Fruit fly (Drosophila melanogaster) ovary, adult (tissue): Measurements from ENCODE around the gene Acer.

Source experiments
- CG17801 ChIP-seq: fragments of 200-800 bp; optimal IDR thresholded peaks from 2 replicates; lab custom pipeline; 2019; ENCODE audit warnings: missing biosample characterization, mild to moderate bottlenecking, missing genetic modification characterization, moderate library complexity; ENCODE audit not compliant: partially characterized antibody

The Acer gene

dm6 chr2L:8543102-8543501 lies 21.4 kb downstream of the Acer start:
- TF ChIP-seq CG17801 (GFP tag; lab: Kevin White, UChicago), result no peak

DNA sequence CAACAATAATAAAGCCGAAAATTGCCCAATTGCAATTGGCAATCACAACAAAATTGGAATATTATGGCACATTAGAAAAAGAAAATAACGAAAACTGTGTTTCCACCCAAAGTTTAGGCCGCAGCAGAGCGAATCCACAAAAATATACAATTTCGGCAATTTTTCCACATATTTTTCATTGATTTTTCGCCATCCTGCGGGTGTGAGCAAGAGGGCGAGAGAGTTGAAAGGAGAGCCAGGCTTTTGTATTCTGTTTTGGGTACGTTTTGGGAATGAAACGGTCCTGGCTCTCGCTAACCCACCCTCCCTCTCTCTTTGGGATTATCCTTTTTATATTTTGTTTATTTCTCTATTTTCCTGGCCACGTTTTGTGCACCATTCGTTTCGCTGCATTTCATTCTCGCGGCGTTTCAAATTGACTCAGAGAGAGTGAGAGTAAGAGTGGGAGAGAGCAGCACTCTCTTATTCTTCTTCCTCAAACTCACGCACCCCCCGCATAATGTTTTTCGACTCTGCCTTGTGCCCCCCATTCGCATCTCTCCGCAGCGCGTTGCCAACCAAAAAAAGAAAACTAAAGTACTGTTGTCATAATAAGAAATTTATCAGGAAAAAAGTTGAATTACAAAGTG lies 22.1 kb downstream of the Acer start:
- no peak for TF ChIP-seq CG17801 (GFP tag; lab: Kevin White, UChicago)

DNA sequence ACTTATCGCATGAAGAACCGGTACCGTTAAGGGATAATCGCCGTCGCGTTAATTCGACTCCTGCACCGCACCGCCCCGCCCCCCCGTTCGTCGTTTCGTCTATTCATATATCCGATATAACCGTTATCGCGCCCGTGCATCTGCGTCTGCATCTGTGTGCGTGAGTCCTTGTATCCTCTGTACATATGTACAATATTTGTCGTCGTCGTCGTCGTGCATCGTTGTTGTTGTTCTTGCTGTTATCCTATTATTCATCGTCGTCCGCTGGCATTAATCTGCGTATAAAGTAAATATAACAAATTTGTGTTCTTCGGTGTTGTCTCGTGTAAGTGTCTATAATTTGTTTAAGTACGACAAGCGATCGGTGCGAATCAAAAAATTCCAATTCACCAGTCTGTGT lies 22.9 kb downstream of the Acer start:
- TF ChIP-seq CG17801 (GFP tag; lab: Kevin White, UChicago), result no peak

dm6 chr2L:8545393-8546100 lies 23.8 kb downstream of the Acer start:
- TF ChIP-seq CG17801 (GFP tag; lab: Kevin White, UChicago), result no peak

dm6 chr2L:8548118-8548517 lies 26.4 kb downstream of the Acer start:
- TF ChIP-seq CG17801 (GFP tag; lab: Kevin White, UChicago), result no peak

- TF ChIP-seq CG17801 (GFP tag; lab: Kevin White, UChicago), result no peak
Observed at dm6 chr2L:8552472-8552871, 30.7 kb downstream of the Acer start.

DNA sequence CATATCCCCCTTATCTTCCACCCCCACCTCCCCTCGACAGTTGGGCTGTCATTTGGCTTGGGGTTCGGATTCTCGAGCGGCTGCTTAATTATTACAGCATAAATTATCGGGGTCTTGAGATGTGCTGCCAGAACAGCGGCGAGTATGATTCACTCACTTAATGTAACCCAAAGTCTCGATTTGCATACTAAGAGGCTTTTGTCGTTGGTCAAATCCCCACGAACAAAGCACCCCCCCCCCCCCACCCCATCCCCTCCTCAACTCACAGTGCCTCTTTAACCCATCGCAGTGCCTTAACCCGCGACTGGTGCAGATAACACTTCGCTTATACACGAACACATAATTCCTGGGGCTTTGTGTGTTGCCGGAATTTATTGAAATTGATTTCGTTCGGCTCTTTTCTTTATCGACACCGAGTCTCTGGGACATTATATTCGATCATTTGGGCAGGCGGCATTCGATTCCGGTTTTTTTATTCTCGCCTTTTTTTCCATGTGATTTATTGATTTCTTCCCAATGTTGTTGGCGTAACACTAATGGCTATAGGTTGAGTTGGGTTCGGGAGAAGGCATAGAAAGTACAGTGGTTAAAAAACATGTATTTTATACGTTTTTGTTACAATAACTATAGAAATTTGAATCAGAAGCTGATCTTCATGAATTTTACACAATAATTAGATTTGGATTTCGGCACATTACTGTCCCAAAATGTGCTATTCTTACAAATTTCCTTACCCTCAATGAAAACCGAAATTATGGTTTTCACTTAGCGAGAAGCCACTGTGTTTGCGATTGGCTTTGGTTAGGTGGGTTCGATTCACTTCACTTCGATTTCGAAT lies 32.3 kb downstream of the Acer start:
- TF ChIP-seq CG17801 (GFP tag; lab: Kevin White, UChicago), result no peak

DNA sequence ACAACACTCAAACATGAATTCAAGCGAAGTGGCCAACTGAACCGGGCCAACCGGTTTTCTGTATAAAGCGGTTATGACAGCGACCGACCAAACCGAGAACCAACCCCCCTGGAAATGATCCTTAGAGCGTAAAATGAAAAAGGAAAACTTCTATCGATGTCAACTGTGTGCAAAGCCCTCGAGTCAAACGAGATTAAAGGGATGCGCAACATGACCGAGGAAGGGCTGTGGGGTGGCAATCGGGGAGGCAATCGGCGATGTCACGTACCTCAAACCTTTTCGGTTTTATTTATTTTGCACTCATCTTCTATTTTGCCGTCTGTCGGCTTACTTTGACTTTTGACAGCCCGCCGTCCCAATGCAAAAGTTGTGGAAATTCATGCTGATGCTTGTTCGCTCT lies 34.5 kb downstream of the Acer start:
- TF ChIP-seq CG17801 (GFP tag; lab: Kevin White, UChicago), result no peak

- TF ChIP-seq CG17801 (GFP tag; lab: Kevin White, UChicago), result peak; percentile 2
Observed at dm6 chr2L:8570408-8571072, 48.8 kb downstream of the Acer start.

DNA sequence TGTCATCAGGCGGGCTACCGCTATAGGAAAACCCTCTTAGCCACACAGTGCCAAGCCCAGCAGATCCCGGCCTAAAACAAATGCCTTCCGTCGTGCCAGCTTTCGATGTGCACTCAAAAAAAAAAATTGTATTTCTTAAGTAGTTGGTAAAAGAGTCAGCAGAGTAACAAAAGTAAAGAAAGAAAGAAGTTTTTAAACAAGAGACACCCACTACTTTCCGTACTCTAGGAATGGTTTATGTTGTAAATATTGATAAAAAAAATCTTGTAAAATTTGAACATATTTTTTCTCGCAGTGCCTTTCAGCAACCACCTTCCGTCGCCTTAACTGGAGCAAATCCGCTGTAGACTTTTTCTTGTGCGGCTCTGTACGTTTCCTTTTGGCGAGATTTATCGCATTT lies 51.2 kb downstream of the Acer start:
- TF ChIP-seq CG17801 (GFP tag; lab: Kevin White, UChicago), result no peak

DNA sequence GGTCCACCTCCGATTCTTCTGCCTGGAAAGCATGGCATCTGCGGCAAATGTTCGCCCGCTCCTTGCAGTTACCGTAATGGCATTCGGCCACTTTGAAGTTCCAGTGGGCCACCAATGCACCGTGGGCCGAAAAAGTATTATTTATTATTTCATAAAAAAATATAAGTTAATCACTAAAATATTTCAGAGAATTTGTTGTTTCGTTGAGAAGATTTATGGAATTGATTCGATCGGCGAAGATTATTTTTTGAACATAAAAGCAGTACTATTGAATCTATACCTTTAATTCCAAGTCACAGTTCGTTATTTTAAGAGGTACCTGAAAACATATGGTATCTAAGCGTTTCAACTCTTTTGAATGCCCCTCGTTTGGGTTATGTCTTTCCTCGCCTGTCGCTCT lies 52.5 kb downstream of the Acer start:
- no peak for TF ChIP-seq CG17801 (GFP tag; lab: Kevin White, UChicago)

DNA sequence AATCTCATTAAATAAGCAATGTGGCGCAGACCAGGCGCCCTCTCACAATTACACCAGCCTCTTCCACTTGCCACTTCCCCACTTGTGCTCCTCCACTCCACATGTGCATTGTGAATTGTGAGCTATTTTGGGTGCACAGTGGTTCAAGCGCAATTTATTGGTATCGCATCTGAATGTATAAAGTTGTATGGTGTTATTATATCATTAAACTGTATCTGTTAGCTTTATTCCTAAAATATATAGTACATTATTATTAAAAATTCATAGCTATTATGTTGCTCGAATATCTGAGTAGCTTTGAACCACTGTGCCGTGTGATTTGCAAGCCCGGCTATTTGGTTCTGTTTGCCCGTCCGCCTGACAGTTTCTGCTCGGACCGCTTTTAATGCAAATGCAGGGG lies 53.2 kb downstream of the Acer start:
- TF ChIP-seq CG17801 (GFP tag; lab: Kevin White, UChicago), result peak; percentile 66
